Fruit fly (Drosophila melanogaster): ENCODE data around the gene Tnpo-SR.

DNA sequence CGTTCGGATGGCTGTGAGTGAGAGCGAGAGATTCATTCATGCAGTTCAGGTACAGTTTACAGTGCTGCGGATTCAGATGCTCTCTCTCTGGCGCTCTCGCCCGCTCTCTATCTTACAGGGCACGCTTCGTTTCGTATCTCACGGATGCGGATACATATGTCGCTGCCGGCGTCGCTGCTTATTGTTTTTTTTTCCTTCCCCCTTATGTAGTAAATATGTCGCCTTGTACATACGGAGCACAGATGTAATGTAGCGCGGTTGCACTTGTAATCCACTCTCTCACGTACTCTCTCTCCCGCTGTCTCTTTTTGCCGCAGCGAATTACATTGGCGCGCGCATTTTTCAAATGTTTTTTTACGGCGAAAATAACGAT is 4.4 kb upstream of the Tnpo-SR start:
- TF ChIP-seq psq (optimal IDR thresholded peaks at IDR 0.05) (no peak), pan (optimal IDR thresholded peaks at IDR 0.05) (no peak), Dll (optimal IDR thresholded peaks at IDR 0.05) (peak; percentile 97), usp (GFP tag; optimal IDR thresholded peaks at IDR 0.05) (no peak), CG8478 (optimal IDR thresholded peaks at IDR 0.05) (no peak), EcR (GFP tag; optimal IDR thresholded peaks at IDR 0.05) (no peak)

Data from whole organism.